Fruit fly (Drosophila melanogaster) whole organism, embryonic: ENCODE measurements around the gene CG32797.

Source experiments
- ATbp ChIP-seq: fragments of 200-800 bp; sonication (Bioruptor generic); optimal IDR thresholded peaks from 2 replicates; lab custom pipeline; 2017; ENCODE audit warnings: missing biosample characterization, mild to moderate bottlenecking, missing genetic modification characterization, missing genetic modification reagents
- B-H2 ChIP-seq: fragments of 200-800 bp; sonication (Bioruptor generic); optimal IDR thresholded peaks from 2 replicates; lab custom pipeline; 2018; ENCODE audit warnings: missing biosample characterization, mild to moderate bottlenecking, missing genetic modification characterization
- CG10267 ChIP-seq: fragments of 200-800 bp; sonication (Bioruptor generic); optimal IDR thresholded peaks from 2 replicates; lab custom pipeline; 2018; ENCODE audit warnings: missing biosample characterization, mild to moderate bottlenecking, missing genetic modification characterization, moderate library complexity
- CG10366 ChIP-seq: fragments of 200-800 bp; sonication (Bioruptor generic); IDR thresholded peaks from 2 replicates; pipeline ENCODE4 v1.3.6; 2022; ENCODE audit warnings: missing biosample characterization, missing genetic modification characterization
- CG11560 ChIP-seq: fragments of 200-800 bp; sonication (Bioruptor generic); IDR thresholded peaks from 3 replicates; pipeline ENCODE4 v1.3.6; 2022; ENCODE audit warnings: missing biosample characterization, missing genetic modification characterization
- CG1647 ChIP-seq: fragments of 200-800 bp; sonication (Bioruptor generic); optimal IDR thresholded peaks from 3 replicates; lab custom pipeline; 2016; ENCODE audit warnings: missing biosample characterization, missing genetic modification characterization
- CG16813 ChIP-seq: fragments of 200-800 bp; sonication (Bioruptor generic); IDR thresholded peaks from 3 replicates; pipeline ENCODE4 v1.3.6; 2022; ENCODE audit warnings: missing biosample characterization, missing genetic modification characterization; ENCODE audit not compliant: partially characterized antibody
- CG17328 ChIP-seq: fragments of 200-800 bp; sonication (Bioruptor generic); IDR thresholded peaks from 2 replicates; pipeline ENCODE4 v1.3.6; 2022; ENCODE audit warnings: missing biosample characterization, missing genetic modification characterization
- CG17361 ChIP-seq: fragments of 200-800 bp; sonication (Bioruptor generic); IDR thresholded peaks from 3 replicates; pipeline ENCODE4 v1.3.6; 2022; ENCODE audit warnings: missing biosample characterization, missing genetic modification characterization
- CG18011 ChIP-seq: fragments of 200-800 bp; sonication (Bioruptor generic); optimal IDR thresholded peaks from 2 replicates; lab custom pipeline; 2017; ENCODE audit warnings: missing biosample characterization, missing genetic modification characterization, mild to moderate bottlenecking, moderate library complexity, missing genotype
- CG18262 ChIP-seq: fragments of 200-800 bp; optimal IDR thresholded peaks from 3 replicates; lab custom pipeline; 2019; ENCODE audit warnings: missing biosample characterization, mild to moderate bottlenecking, missing genetic modification characterization, moderate library complexity
- CG2202 ChIP-seq: fragments of 200-800 bp; sonication (Bioruptor generic); optimal IDR thresholded peaks from 2 replicates; lab custom pipeline; 2018; ENCODE audit warnings: missing biosample characterization, mild to moderate bottlenecking, missing genetic modification characterization
- CG34376 ChIP-seq: fragments of 200-800 bp; sonication (Bioruptor generic); optimal IDR thresholded peaks from 2 replicates; lab custom pipeline; 2018; ENCODE audit warnings: missing biosample characterization, mild to moderate bottlenecking, missing genetic modification characterization
- CG3847 ChIP-seq: fragments of 200-800 bp; sonication (Bioruptor generic); IDR thresholded peaks from 2 replicates; pipeline ENCODE4 v1.3.6; 2022; ENCODE audit warnings: missing biosample characterization, missing genetic modification characterization
- CG4730 ChIP-seq: fragments of 200-800 bp; sonication (Bioruptor generic); IDR thresholded peaks from 2 replicates; pipeline ENCODE4 v1.3.6; 2022; ENCODE audit warnings: missing biosample characterization, missing genetic modification characterization
- CG6272 ChIP-seq: fragments of 200-800 bp; sonication (Bioruptor generic); IDR thresholded peaks from 2 replicates; pipeline ENCODE4 v1.3.6; 2022; ENCODE audit warnings: missing biosample characterization, missing genetic modification characterization
- CG7786 ChIP-seq: fragments of 200-800 bp; sonication (Bioruptor generic); optimal IDR thresholded peaks from 2 replicates; lab custom pipeline; 2016; ENCODE audit warnings: missing biosample characterization, missing genetic modification characterization
- CG8290 ChIP-seq, 3 experiments: fragments of 200-800 bp; sonication (Bioruptor generic); optimal IDR thresholded peaks; 2 replicates each; lab custom pipeline; 2016 to 2019; ENCODE audit warnings: missing biosample characterization in 3 of 3, missing genetic modification characterization in 3 of 3, mild to moderate bottlenecking in 2 of 3, moderate library complexity in 1 of 3
- CG8359 ChIP-seq: fragments of 200-800 bp; sonication (Bioruptor generic); optimal IDR thresholded peaks from 2 replicates; lab custom pipeline; 2017; ENCODE audit warnings: missing biosample characterization, mild to moderate bottlenecking, missing genetic modification characterization, borderline replicate concordance
- Camta ChIP-seq: fragments of 200-800 bp; sonication (Bioruptor generic); optimal IDR thresholded peaks from 2 replicates; lab custom pipeline; 2016; ENCODE audit warnings: missing biosample characterization, missing genetic modification characterization
- CkIIα-i1 ChIP-seq: fragments of 200-800 bp; sonication (Bioruptor generic); IDR thresholded peaks from 2 replicates; pipeline ENCODE4 v1.3.6; 2022; ENCODE audit warnings: missing biosample characterization, missing genetic modification characterization
- Dref ChIP-seq: fragments of 200-800 bp; sonication (Bioruptor generic); IDR thresholded peaks from 2 replicates; pipeline ENCODE4 v1.3.6; 2022; ENCODE audit warnings: missing biosample characterization, missing genetic modification characterization
- Hey ChIP-seq: fragments of 200-800 bp; sonication (Bioruptor generic); optimal IDR thresholded peaks from 3 replicates; lab custom pipeline; 2018; ENCODE audit warnings: missing biosample characterization, mild to moderate bottlenecking, missing genetic modification characterization
- NC2β ChIP-seq: fragments of 200-800 bp; sonication (Bioruptor generic); optimal IDR thresholded peaks from 2 replicates; lab custom pipeline; 2016; ENCODE audit warnings: missing biosample characterization, missing genetic modification characterization
- Nf-YB ChIP-seq: fragments of 200-800 bp; sonication (Bioruptor generic); optimal IDR thresholded peaks from 3 replicates; lab custom pipeline; 2019; ENCODE audit warnings: missing biosample characterization, mild to moderate bottlenecking, missing genetic modification characterization, moderate library complexity
- Nf-YC ChIP-seq: fragments of 200-800 bp; optimal IDR thresholded peaks from 3 replicates; lab custom pipeline; 2019; ENCODE audit warnings: missing biosample characterization, mild to moderate bottlenecking, missing genetic modification characterization, moderate library complexity
- Side ChIP-seq: fragments of 200-800 bp; sonication (Bioruptor generic); optimal IDR thresholded peaks from 2 replicates; lab custom pipeline; 2016; ENCODE audit warnings: missing biosample characterization, missing genetic modification characterization
- Xbp1 ChIP-seq: fragments of 200-800 bp; sonication (Bioruptor generic); optimal IDR thresholded peaks from 3 replicates; lab custom pipeline; 2016; ENCODE audit warnings: missing biosample characterization, mild to moderate bottlenecking, missing genetic modification characterization
- cg ChIP-seq: fragments of 200-800 bp; sonication (Bioruptor generic); optimal IDR thresholded peaks from 3 replicates; lab custom pipeline; 2019; ENCODE audit warnings: missing biosample characterization, mild to moderate bottlenecking, missing genetic modification characterization, moderate library complexity
- chif ChIP-seq, 2 experiments: fragments of 200-800 bp; sonication (Bioruptor generic); optimal IDR thresholded peaks; 3 replicates each; lab custom pipeline; 2016; ENCODE audit warnings: missing biosample characterization in 2 of 2, missing genetic modification characterization in 2 of 2
- chm ChIP-seq: fragments of 200-800 bp; sonication (Bioruptor generic); IDR thresholded peaks from 2 replicates; pipeline ENCODE4 v1.3.6; 2022; ENCODE audit warnings: missing biosample characterization, missing genetic modification characterization
- gcm2 ChIP-seq: fragments of 200-800 bp; sonication (Bioruptor generic); optimal IDR thresholded peaks from 2 replicates; lab custom pipeline; 2016; ENCODE audit warnings: missing biosample characterization, missing genetic modification characterization
- hbn ChIP-seq: fragments of 200-800 bp; sonication (Bioruptor generic); IDR thresholded peaks from 2 replicates; pipeline ENCODE4 v1.3.6; 2022; ENCODE audit warnings: missing biosample characterization, missing genetic modification characterization; ENCODE audit not compliant: partially characterized antibody
- kah ChIP-seq: fragments of 200-800 bp; sonication (Bioruptor generic); optimal IDR thresholded peaks from 2 replicates; lab custom pipeline; 2018; ENCODE audit warnings: missing biosample characterization, mild to moderate bottlenecking, missing genetic modification characterization
- knrl ChIP-seq: fragments of 200-800 bp; sonication (Bioruptor generic); IDR thresholded peaks from 3 replicates; pipeline ENCODE4 v1.3.6; 2022; ENCODE audit warnings: missing biosample characterization, missing genetic modification characterization; ENCODE audit not compliant: partially characterized antibody
- nerfin-2 ChIP-seq: fragments of 200-800 bp; sonication (Bioruptor generic); IDR thresholded peaks from 2 replicates; pipeline ENCODE4 v1.3.6; 2022; ENCODE audit warnings: missing biosample characterization, missing genetic modification characterization; ENCODE audit not compliant: partially characterized antibody
- pho ChIP-seq: fragments of 200-800 bp; sonication (Bioruptor generic); optimal IDR thresholded peaks from 2 replicates; lab custom pipeline; 2016; ENCODE audit warnings: missing biosample characterization, missing genetic modification characterization
- phol ChIP-seq: fragments of 200-800 bp; sonication (Bioruptor generic); optimal IDR thresholded peaks from 3 replicates; lab custom pipeline; 2018; ENCODE audit warnings: missing biosample characterization, mild to moderate bottlenecking, missing genetic modification characterization, moderate library complexity
- repo ChIP-seq: fragments of 200-800 bp; sonication (Bioruptor generic); optimal IDR thresholded peaks from 2 replicates; lab custom pipeline; 2016; ENCODE audit warnings: missing biosample characterization, missing genetic modification characterization
- rib ChIP-seq: fragments of 200-800 bp; sonication (Bioruptor generic); IDR thresholded peaks from 2 replicates; pipeline ENCODE4 v1.3.6; 2022; ENCODE audit warnings: missing biosample characterization, missing genetic modification characterization
- sens ChIP-seq: fragments of 200-800 bp; sonication (Bioruptor generic); peaks from one replicate; lab custom pipeline; 2016; ENCODE audit warnings: missing biosample characterization, missing genetic modification characterization
- seq ChIP-seq: fragments of 200-800 bp; sonication (Bioruptor generic); IDR thresholded peaks from 2 replicates; pipeline ENCODE4 v1.3.6; 2022; ENCODE audit warnings: missing biosample characterization, missing genetic modification characterization
- shn ChIP-seq: fragments of 200-800 bp; sonication (Bioruptor generic); optimal IDR thresholded peaks from 3 replicates; lab custom pipeline; 2016; ENCODE audit warnings: missing biosample characterization, missing genetic modification characterization
- zen ChIP-seq: fragments of 200-800 bp; sonication (Bioruptor generic); optimal IDR thresholded peaks from 3 replicates; lab custom pipeline; 2018; ENCODE audit warnings: missing biosample characterization, mild to moderate bottlenecking, missing genetic modification characterization, moderate library complexity
- zen2 ChIP-seq: fragments of 200-800 bp; sonication (Bioruptor generic); IDR thresholded peaks from 3 replicates; pipeline ENCODE4 v1.3.6; 2022; ENCODE audit warnings: missing biosample characterization, missing genetic modification characterization; ENCODE audit not compliant: partially characterized antibody

The CG32797 gene

DNA sequence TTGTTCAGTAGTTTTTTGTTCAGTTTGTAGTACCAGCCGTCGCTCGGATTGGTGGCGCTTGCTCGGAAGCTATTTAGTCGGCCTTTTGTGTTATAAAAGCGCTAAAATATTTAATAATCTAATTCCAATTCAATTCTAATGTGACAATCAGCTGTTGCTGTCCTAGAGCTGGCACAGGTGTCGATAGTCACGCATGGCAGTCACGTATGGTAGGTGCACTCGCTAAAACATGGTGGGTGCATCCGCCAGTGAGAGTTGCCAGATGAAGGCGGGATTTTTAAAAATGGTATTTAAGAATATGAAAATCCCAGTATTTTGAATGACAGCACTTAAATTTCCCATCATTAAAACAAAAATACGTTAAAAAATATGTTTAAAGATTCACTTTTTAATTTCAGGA is 18.1 kb upstream of the CG32797 start, which contains the start of gene tko (continued):
- peak; percentile 1 for TF ChIP-seq NC2β (GFP tag; lab: Kevin White, UChicago)
- TF ChIP-seq sens (GFP tag; lab: Kevin White, UChicago), result peak; percentile 64
- peak; percentile 51 for TF ChIP-seq B-H2 (GFP tag; lab: Kevin White, UChicago)
- no peak for TF ChIP-seq shn
- TF ChIP-seq CG10267 (tag; lab: Kevin White, UChicago), result peak; percentile 64
- TF ChIP-seq knrl (GFP tag; lab: Robert Waterston, UW), result peak; percentile 96
- no peak for TF ChIP-seq ATbp (GFP tag; lab: Kevin White, UChicago)
- no peak for TF ChIP-seq CG18011 (GFP tag; lab: Kevin White, UChicago)
- peak; percentile 96 for TF ChIP-seq CG16813
- no peak for TF ChIP-seq chm (GFP tag; lab: Robert Waterston, UW)
- TF ChIP-seq repo (GFP tag; lab: Kevin White, UChicago), result no peak
- no peak for TF ChIP-seq CG18262 (tag; lab: Kevin White, UChicago)
- peak; percentile 95 for TF ChIP-seq hbn (GFP tag; lab: Robert Waterston, UW)
- peak; percentile 41 for TF ChIP-seq CG1647 (GFP tag; lab: Kevin White, UChicago)
- peak; percentile 23 for TF ChIP-seq pho (GFP tag; lab: Kevin White, UChicago)
- no peak for TF ChIP-seq CG17328 (GFP tag; lab: Robert Waterston, UW)
- TF ChIP-seq gcm2, result no peak
- no peak for TF ChIP-seq CG7786 (GFP tag; lab: Kevin White, UChicago)
- peak; percentile 10 for TF ChIP-seq Nf-YB (GFP tag; lab: Kevin White, UChicago)
- TF ChIP-seq CkIIα-i1 (GFP tag; lab: Robert Waterston, UW), result no peak
- TF ChIP-seq phol, result peak; percentile 76
- TF ChIP-seq CG4730 (GFP tag; lab: Robert Waterston, UW), result no peak
- TF ChIP-seq CG10366 (GFP tag; lab: Robert Waterston, UW), result no peak
- TF ChIP-seq Camta (GFP tag; lab: Kevin White, UChicago), result no peak
- TF ChIP-seq Xbp1 (GFP tag; lab: Kevin White, UChicago), result peak; percentile 42
- peak; percentile 91 for TF ChIP-seq zen2 (GFP tag; lab: Robert Waterston, UW)
- TF ChIP-seq CG8359, result no peak
- TF ChIP-seq rib (GFP tag; lab: Robert Waterston, UW), result no peak
- 0 out of 3 replicates have a peak, but pooled peaks have one; percentile 11 for TF ChIP-seq CG17361 (GFP tag; lab: Robert Waterston, UW)
- peak; percentile 1 for TF ChIP-seq cg (GFP tag; lab: Kevin White, UChicago)
- TF ChIP-seq CG2202 (tag; lab: Kevin White, UChicago), result no peak
- TF ChIP-seq Side, result peak; percentile 28
- TF ChIP-seq CG3847 (GFP tag; lab: Robert Waterston, UW), result peak; percentile 74
- peak; percentile 89 for TF ChIP-seq nerfin-2 (GFP tag; lab: Robert Waterston, UW)
- no peak for TF ChIP-seq CG8290 (GFP tag; optimal IDR thresholded peaks at IDR 0.05; lab: Kevin White, UChicago)
- no peak for TF ChIP-seq CG8290 (tag; optimal IDR thresholded peaks at IDR 0.05; lab: Kevin White, UChicago)
- no peak for TF ChIP-seq kah
- TF ChIP-seq CG6272 (GFP tag; lab: Robert Waterston, UW), result peak; percentile 47; the same call in 1 of the 2 replicates
- peak; percentile 67 for TF ChIP-seq Dref (GFP tag; lab: Robert Waterston, UW)

DNA sequence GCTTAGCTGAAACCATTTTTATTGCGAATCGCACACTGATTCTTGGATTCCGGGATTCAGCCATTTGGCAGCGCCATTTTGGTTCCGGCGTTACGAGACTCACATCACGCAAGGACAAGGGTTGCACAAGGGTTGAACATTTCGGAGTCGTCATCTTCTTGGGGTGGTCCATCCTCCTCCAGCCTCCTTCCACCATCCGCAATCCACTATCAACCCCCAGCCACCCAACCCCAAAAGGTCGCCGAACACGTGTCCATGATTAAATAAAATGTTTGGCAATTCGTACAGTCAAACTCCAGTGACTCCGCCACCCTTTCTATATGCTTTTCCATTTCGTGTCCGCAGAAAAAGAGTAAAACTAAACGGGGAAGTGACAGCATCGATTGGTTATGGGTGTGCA is 14.6 kb upstream of the CG32797 start:
- peak; percentile 74; the same call in 1 of the 2 replicates for TF ChIP-seq seq (GFP tag; lab: Robert Waterston, UW)
- TF ChIP-seq Nf-YB (GFP tag; lab: Kevin White, UChicago), result peak; percentile 74
- TF ChIP-seq CG11560 (tag; lab: Robert Waterston, UW), result no peak
- no peak for TF ChIP-seq zen (tag; lab: Kevin White, UChicago)
- no peak for TF ChIP-seq chif (GFP tag; optimal IDR thresholded peaks at IDR 0.05; lab: Kevin White, UChicago)
- peak; percentile 81 for TF ChIP-seq Nf-YC (tag; lab: Kevin White, UChicago)
- TF ChIP-seq CG34376 (GFP tag; lab: Kevin White, UChicago), result no peak
- TF ChIP-seq Hey (tag; lab: Kevin White, UChicago), result peak; percentile 15
